Worm (Caenorhabditis elegans): Measurements from ENCODE around the gene acs-20.
A peak's percentile ranks its signal among the peaks of the same experiment; 100 is the strongest.

Gene acs-20

ce11 chrIV:12416629-12417404 is 18.3 kb upstream of the acs-20 start:
- no peak for TF ChIP-seq blmp-1 (tag; optimal IDR thresholded peaks at IDR 0.05; ENCODE audit: insufficient read depth)
- no peak for TF ChIP-seq nhr-23 (tag; optimal IDR thresholded peaks at IDR 0.05)
- peak; percentile 58 for TF ChIP-seq nhr-129 (tag; optimal IDR thresholded peaks at IDR 0.05)
- no peak for TF ChIP-seq mbf-1 (tag; optimal IDR thresholded peaks at IDR 0.05)
- TF ChIP-seq unc-55 (GFP tag; optimal IDR thresholded peaks at IDR 0.05), result no peak
- no peak for TF ChIP-seq ztf-1 (GFP tag; conservative IDR thresholded peaks at IDR 0.05)
- TF ChIP-seq nhr-237 (tag; optimal IDR thresholded peaks at IDR 0.05), result no peak
- no peak for TF ChIP-seq peb-1 (tag; optimal IDR thresholded peaks at IDR 0.05)
- TF ChIP-seq nhr-25 (tag; optimal IDR thresholded peaks at IDR 0.05), result no peak
- TF ChIP-seq lin-11 (tag; optimal IDR thresholded peaks at IDR 0.05), result peak; percentile 11
- no peak for TF ChIP-seq zag-1 (tag; optimal IDR thresholded peaks at IDR 0.05)
- TF ChIP-seq crh-2 (tag; optimal IDR thresholded peaks at IDR 0.05), result no peak
- no peak for TF ChIP-seq ZK546.5 (tag; optimal IDR thresholded peaks at IDR 0.05)
- no peak for TF ChIP-seq nhr-10 (tag; optimal IDR thresholded peaks at IDR 0.05)
- no peak for TF ChIP-seq elt-1 (tag; optimal IDR thresholded peaks at IDR 0.05)
- TF ChIP-seq aly-2 (tag; optimal IDR thresholded peaks at IDR 0.05), result no peak
- TF ChIP-seq nhr-12 (tag; optimal IDR thresholded peaks at IDR 0.05), result no peak
- no peak for TF ChIP-seq ceh-82 (tag; optimal IDR thresholded peaks at IDR 0.05)
- no peak for TF ChIP-seq nhr-21 (tag; optimal IDR thresholded peaks at IDR 0.05)
- TF ChIP-seq unc-39 (tag; optimal IDR thresholded peaks at IDR 0.05), result no peak
- peak in 1 of 2 experiments; percentile 26 for TF ChIP-seq lsy-2 (tag; optimal IDR thresholded peaks at IDR 0.05)
- no peak for TF ChIP-seq unc-62 (GFP tag; optimal IDR thresholded peaks at IDR 0.05)
- peak; percentile 4 for TF ChIP-seq C34F6.9 (tag; optimal IDR thresholded peaks at IDR 0.05)
- no peak for TF ChIP-seq skn-1 (tag; optimal IDR thresholded peaks at IDR 0.05)
- TF ChIP-seq Y55F3AM.14 (GFP tag; optimal IDR thresholded peaks at IDR 0.05), result no peak
- TF ChIP-seq nhr-6 (tag; optimal IDR thresholded peaks at IDR 0.05), result no peak
- TF ChIP-seq ztf-11 (tag; optimal IDR thresholded peaks at IDR 0.05), result no peak
- peak; percentile 21 for TF ChIP-seq sma-9 (GFP tag; optimal IDR thresholded peaks at IDR 0.05)
- TF ChIP-seq sma-9 (tag; optimal IDR thresholded peaks at IDR 0.05), result no peak
- no peak for TF ChIP-seq lin-39 (tag; optimal IDR thresholded peaks at IDR 0.05)
- TF ChIP-seq F13H6.1 (tag; optimal IDR thresholded peaks at IDR 0.05), result no peak
- TF ChIP-seq alr-1 (tag; optimal IDR thresholded peaks at IDR 0.05), result no peak
- TF ChIP-seq snpc-4 (tag; optimal IDR thresholded peaks at IDR 0.05), result no peak
- no peak for TF ChIP-seq dmd-4 (tag; optimal IDR thresholded peaks at IDR 0.05)
- TF ChIP-seq fos-1 (tag; optimal IDR thresholded peaks at IDR 0.05), result no peak
- peak; percentile 13 for TF ChIP-seq sma-3 (GFP tag; optimal IDR thresholded peaks at IDR 0.05)

- TF ChIP-seq unc-55 (GFP tag; optimal IDR thresholded peaks at IDR 0.05) (no peak), lsy-2 (tag; optimal IDR thresholded peaks at IDR 0.05) (no peak), lin-13 (GFP tag; optimal IDR thresholded peaks at IDR 0.05) (no peak), ceh-16 (tag; optimal IDR thresholded peaks at IDR 0.05) (no peak), nhr-6 (tag; optimal IDR thresholded peaks at IDR 0.05) (no peak), nhr-237 (tag; optimal IDR thresholded peaks at IDR 0.05) (no peak), sma-9 (GFP tag; optimal IDR thresholded peaks at IDR 0.05) (no peak), sma-9 (tag; optimal IDR thresholded peaks at IDR 0.05) (no peak), R02D3.7 (tag; optimal IDR thresholded peaks at IDR 0.05) (no peak), egl-27 (tag; optimal IDR thresholded peaks at IDR 0.05) (no peak), elt-1 (tag; optimal IDR thresholded peaks at IDR 0.05) (no peak), C34F6.9 (tag; optimal IDR thresholded peaks at IDR 0.05) (no peak), nhr-129 (tag; optimal IDR thresholded peaks at IDR 0.05) (no peak), blmp-1 (tag; optimal IDR thresholded peaks at IDR 0.05; ENCODE audit: insufficient read depth) (no peak), nhr-23 (tag; optimal IDR thresholded peaks at IDR 0.05) (no peak), mab-5 (tag; optimal IDR thresholded peaks at IDR 0.05) (no peak), crh-2 (tag; optimal IDR thresholded peaks at IDR 0.05) (no peak), unc-39 (tag; optimal IDR thresholded peaks at IDR 0.05) (no peak)
These were observed 16.1 kb upstream of the acs-20 start for ce11 chrIV:12414601-12415000.

Data from whole organism, L2 larva.